Fruit fly (Drosophila melanogaster): ENCODE data around the gene png.

Gene png

DNA sequence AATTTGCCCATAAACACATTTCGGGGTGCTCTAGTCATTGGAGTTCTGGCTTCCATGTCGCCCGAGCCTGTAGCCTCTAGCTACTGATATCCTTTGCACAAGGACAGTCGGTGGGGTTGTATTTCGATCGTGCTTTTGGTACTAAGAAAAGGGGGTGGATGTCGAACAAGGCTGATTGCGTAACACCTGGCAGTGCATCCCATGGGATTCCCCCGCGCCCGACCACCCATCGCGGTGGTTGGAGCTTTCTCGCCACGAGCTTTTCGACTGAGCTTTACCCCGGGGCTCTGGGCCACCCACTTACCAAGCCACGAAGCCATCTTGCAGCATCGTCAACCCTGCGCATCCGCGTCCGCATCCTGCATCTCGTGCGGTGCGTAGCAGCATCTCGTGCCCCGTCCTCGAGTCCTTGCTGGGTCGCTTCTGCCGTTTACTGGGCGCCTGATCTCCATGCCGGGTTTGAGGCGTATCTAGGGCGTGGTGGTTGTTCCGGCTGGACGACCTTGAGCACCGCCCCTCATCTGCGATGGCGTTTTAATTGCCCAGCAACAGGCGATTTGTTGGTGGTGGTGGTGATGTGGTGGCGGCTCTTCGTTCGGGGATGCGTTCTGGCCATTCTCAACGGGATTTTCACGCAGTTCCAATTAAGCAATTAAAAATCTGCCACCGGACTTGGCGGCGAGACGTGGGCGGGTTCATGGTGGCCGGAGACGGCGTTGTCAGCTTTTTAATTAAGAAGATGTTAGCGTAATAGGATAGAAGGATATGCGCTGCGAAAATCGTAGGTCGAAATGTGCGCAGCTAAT, 40.5 kb upstream of the png start:
- TF ChIP-seq CG32121 (GFP tag; IDR thresholded peaks at IDR 0.05) (no peak), CG12605 (GFP tag; IDR thresholded peaks at IDR 0.05) (no peak), CG15710 (tag; optimal IDR thresholded peaks at IDR 0.05) (no peak), CG13204 (GFP tag; optimal IDR thresholded peaks at IDR 0.05) (peak; percentile 4)

DNA sequence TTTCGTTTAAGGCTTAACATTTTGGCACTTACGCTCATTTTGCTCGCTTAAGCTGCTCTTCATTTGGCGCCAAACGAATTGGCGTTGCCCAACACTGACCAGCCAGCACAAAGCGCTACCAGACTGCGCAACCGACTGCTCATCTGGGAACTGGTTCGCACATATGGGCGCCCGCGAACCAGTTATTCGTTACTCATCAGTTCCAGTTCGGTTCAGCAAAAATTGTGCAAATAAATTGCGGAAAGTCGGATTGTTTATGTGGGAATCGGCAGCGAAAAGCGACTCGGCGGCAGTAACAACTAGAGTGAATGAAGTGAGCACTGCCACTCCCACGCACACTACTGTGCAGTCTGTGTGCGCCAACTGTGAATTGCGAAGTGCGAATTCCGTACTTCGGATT, 35.5 kb upstream of the png start, which contains the start of gene Rilpl:
Gene Rilpl, plus strand, starts transcription at position 180 of the 400 bp plus-strand sequence.
- TF ChIP-seq D1 (tag; optimal IDR thresholded peaks at IDR 0.05) = no peak
- TF ChIP-seq CG8301 (tag; optimal IDR thresholded peaks at IDR 0.05) = no peak
- TF ChIP-seq CG4496 (GFP tag; IDR thresholded peaks at IDR 0.05) = peak; percentile 41; the same call in 1 of the 3 replicates
- peak; percentile 22; the same call in 1 of the 2 replicates for TF ChIP-seq CG32121 (GFP tag; IDR thresholded peaks at IDR 0.05)
- no peak for TF ChIP-seq CG17806 (tag; optimal IDR thresholded peaks at IDR 0.05)
- no peak for TF ChIP-seq Pif1A (GFP tag; optimal IDR thresholded peaks at IDR 0.05)
- TF ChIP-seq CG12605 (GFP tag; IDR thresholded peaks at IDR 0.05) = no peak
- TF ChIP-seq CG13204 (GFP tag; optimal IDR thresholded peaks at IDR 0.05) = no peak
- TF ChIP-seq rn (GFP tag; IDR thresholded peaks at IDR 0.05) = no peak
- TF ChIP-seq CG10348 (GFP tag; IDR thresholded peaks at IDR 0.05) = no peak
- no peak for TF ChIP-seq gl (tag; optimal IDR thresholded peaks at IDR 0.05)

DNA sequence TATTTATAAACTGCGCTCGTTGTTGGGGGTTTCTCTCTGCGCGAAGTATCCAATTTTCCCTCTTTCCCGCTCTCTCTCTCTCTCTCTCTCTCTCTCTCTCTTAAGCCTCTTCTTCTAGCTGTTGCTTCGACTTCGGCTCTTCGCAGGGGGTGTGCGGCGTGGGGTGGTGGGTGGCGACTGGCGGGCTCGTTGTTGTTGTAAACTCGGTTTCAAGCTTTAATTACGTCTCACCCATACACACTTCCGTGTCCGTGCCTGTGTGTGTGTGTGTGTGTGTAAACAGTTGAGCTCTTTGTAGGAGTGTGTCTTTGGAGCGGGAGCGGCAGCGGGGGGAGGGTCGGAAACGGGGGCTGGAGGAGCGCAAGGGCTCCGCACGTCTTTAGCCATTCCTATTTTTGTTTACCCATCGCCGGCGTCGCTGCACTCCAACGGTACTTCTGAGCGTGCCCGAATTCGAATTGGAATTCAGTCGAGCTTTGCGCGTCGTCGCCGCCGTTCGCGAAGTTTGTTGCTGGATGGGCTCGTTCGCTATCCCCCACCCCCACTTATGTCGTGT, 30.8 kb upstream of the png start:
- TF ChIP-seq CG17806 (tag; optimal IDR thresholded peaks at IDR 0.05) = no peak
- TF ChIP-seq CG34367 (tag; optimal IDR thresholded peaks at IDR 0.05) = no peak
- TF ChIP-seq D1 (tag; optimal IDR thresholded peaks at IDR 0.05) = no peak
- peak; percentile 95 for TF ChIP-seq CG13204 (GFP tag; optimal IDR thresholded peaks at IDR 0.05)
- peak; percentile 21 for TF ChIP-seq EcR (GFP tag; optimal IDR thresholded peaks at IDR 0.05)
- TF ChIP-seq Ets98B (GFP tag; IDR thresholded peaks at IDR 0.05) = peak; percentile 6; the same call in 1 of the 2 replicates

DNA sequence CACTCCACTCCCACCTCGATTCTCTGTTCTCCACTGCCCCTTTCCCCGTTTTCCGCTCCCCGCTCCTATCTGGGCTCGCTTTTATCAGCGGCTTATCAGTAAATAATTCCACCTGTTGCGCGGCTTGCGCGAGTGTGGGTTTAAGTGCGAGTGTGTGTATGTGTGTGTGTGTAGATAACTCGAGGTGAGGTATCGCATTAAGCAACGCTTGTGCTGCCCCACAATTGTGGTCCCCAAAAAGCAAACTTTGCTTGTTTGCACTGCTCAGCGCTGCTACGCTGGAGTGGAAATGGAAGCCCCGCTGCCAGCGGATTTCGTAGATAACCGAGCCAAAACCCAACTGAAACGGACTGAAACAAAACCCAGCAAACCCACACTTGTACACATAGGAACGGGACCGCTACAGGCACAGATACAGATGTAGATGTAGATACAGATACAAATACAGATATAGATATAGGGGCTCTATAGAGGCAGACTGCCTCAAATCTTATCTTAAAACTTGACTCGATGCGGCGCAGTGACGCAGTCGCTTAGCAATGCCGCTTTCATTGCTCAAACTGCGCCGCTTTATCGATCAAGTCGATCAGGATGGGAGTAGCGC, 29.9 kb upstream of the png start:
- TF ChIP-seq fd96Ca (GFP tag; IDR thresholded peaks at IDR 0.05) = no peak
- no peak for TF ChIP-seq CG8159 (tag; optimal IDR thresholded peaks at IDR 0.05)
- TF ChIP-seq D1 (tag; optimal IDR thresholded peaks at IDR 0.05) = no peak

DNA sequence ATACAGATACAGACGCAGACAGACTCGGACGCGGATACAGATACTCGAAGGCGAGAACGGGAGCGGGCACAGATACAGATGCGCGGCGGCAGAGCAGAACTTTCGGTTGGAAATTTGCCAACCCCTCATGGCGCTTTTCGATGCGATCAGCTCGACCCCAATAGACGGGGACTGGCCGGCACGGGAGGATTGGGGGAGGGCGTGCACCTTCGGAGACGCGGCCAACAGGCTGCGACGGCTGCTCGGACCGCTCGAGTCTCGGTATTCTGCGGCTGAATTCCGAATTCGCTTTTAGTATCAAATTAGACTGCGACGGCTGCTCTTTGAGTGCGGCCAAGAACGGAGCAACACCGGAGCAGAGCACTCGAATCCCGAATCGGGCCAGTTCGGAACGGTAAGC, 26.8 kb upstream of the png start:
- TF ChIP-seq gl (tag; optimal IDR thresholded peaks at IDR 0.05) = no peak
- TF ChIP-seq CG8301 (tag; optimal IDR thresholded peaks at IDR 0.05) = no peak
- TF ChIP-seq Snoo (tag; optimal IDR thresholded peaks at IDR 0.05) = no peak
- peak; percentile 14 for TF ChIP-seq CG13204 (GFP tag; optimal IDR thresholded peaks at IDR 0.05)
- TF ChIP-seq rn (GFP tag; IDR thresholded peaks at IDR 0.05) = no peak

DNA sequence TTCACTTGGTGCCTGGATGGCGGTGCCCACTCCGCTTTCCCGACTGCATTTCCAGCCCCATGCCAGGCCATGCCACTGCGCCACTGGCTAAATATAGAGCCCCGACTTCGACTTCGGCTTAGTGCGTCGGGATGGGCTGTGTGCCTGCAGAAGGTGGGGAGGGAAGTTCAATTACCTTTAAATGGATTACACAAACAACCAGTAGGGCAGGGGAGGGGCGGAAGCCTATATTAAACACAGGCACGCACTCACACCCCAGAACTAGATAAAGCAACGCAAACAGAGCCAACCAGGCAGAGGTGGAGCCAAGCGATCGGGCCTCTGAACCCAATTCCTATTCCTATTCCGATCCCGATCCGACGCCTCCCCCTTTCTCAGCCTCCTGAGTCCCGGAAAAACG, 25.1 kb upstream of the png start:
- TF ChIP-seq CG13204 (GFP tag; optimal IDR thresholded peaks at IDR 0.05) (no peak), EcR (GFP tag; optimal IDR thresholded peaks at IDR 0.05) (peak; percentile 60), CG34367 (tag; optimal IDR thresholded peaks at IDR 0.05) (no peak), fd96Ca (GFP tag; IDR thresholded peaks at IDR 0.05) (no peak), CG8301 (tag; optimal IDR thresholded peaks at IDR 0.05) (no peak), CG32121 (GFP tag; IDR thresholded peaks at IDR 0.05) (no peak), CG14655 (GFP tag; optimal IDR thresholded peaks at IDR 0.05) (no peak)

DNA sequence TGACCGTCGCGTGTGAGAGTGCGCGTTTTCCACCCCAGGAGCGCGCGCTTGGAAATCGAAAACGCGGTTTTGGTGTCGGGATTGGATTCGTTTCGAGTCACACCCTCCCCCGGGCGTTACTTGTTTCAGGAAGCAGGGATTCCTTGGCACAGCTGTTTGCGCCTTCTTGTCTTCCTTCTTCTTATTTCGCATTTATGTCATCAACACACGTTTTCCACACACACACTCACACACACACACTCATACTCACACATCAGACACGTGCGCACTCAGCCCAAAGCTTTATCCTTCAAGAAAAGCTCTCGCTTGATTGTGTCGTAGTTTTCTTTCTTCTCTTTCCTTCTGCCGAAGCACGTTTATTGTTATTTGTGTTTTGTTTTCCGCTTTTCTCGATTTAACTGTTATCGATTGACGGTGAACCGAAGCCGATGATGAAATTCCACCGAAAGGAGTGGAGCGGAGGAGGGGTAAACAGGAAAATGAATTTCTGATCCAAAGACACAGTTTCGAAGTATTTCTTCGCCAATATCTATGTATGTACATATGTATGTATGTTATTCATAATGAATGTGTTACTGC, 24.1 kb upstream of the png start:
- TF ChIP-seq CG17806 (tag; optimal IDR thresholded peaks at IDR 0.05) (no peak), CG13204 (GFP tag; optimal IDR thresholded peaks at IDR 0.05) (no peak), Pif1B (GFP tag; optimal IDR thresholded peaks at IDR 0.05) (no peak), Pif1A (GFP tag; optimal IDR thresholded peaks at IDR 0.05) (no peak), EcR (GFP tag; optimal IDR thresholded peaks at IDR 0.05) (no peak), rn (GFP tag; IDR thresholded peaks at IDR 0.05) (no peak), D1 (tag; optimal IDR thresholded peaks at IDR 0.05) (no peak), CG9948 (tag; optimal IDR thresholded peaks at IDR 0.05) (no peak), CG32121 (GFP tag; IDR thresholded peaks at IDR 0.05) (no peak), CG8301 (tag; optimal IDR thresholded peaks at IDR 0.05) (no peak), CG8159 (tag; optimal IDR thresholded peaks at IDR 0.05) (no peak)
